Fruit fly (Drosophila melanogaster) whole organism, pupa: ENCODE measurements around the gene CG1299.
A peak's percentile ranks its signal among the peaks of the same experiment; 100 is the strongest.

Experiments used
- CG17806 ChIP-seq: fragments of 200-800 bp; sonication (Bioruptor generic); optimal IDR thresholded peaks from 2 replicates; lab custom pipeline; 2018; ENCODE audit warnings: missing biosample characterization, mild to moderate bottlenecking, missing genetic modification characterization, moderate library complexity
- CG32121 ChIP-seq: fragments of 200-800 bp; sonication (Bioruptor generic); IDR thresholded peaks from 2 replicates; pipeline ENCODE4 v1.3.6; 2022; ENCODE audit warnings: missing biosample characterization, missing genetic modification characterization
- CG8301 ChIP-seq: fragments of 200-800 bp; sonication (Bioruptor generic); optimal IDR thresholded peaks from 2 replicates; lab custom pipeline; 2018; ENCODE audit warnings: missing biosample characterization, mild to moderate bottlenecking, missing genetic modification characterization

- TF ChIP-seq CG32121 (GFP tag; lab: Robert Waterston, UW) = peak; percentile 48
- TF ChIP-seq CG17806 = peak; percentile 31
- peak; percentile 79 for TF ChIP-seq CG8301
Measured at dm6 chr3L:4108844-4109494, 39.5 kb upstream of the CG1299 start.
